Fruit fly (Drosophila melanogaster) whole organism, embryonic: ENCODE measurements around the gene CG42237.

ENCODE experiments used
- Atf3 ChIP-seq: fragments of 200-800 bp; sonication (Bioruptor generic); optimal IDR thresholded peaks from 3 replicates; lab custom pipeline; 2016; ENCODE audit warnings: missing biosample characterization, missing genetic modification characterization
- BEAF-32 ChIP-seq: fragments of 200-800 bp; sonication (Bioruptor generic); optimal IDR thresholded peaks from 3 replicates; lab custom pipeline; 2017; ENCODE audit warnings: missing biosample characterization, missing genetic modification characterization, mild to moderate bottlenecking, moderate library complexity, missing genetic modification reagents
- CG10979 ChIP-seq: fragments of 200-800 bp; sonication (Bioruptor generic); optimal IDR thresholded peaks from 2 replicates; lab custom pipeline; 2018; ENCODE audit warnings: missing biosample characterization, mild to moderate bottlenecking, missing genetic modification characterization, moderate library complexity
- CG12071 ChIP-seq: fragments of 200-800 bp; sonication (Bioruptor generic); optimal IDR thresholded peaks from 3 replicates; lab custom pipeline; 2018; ENCODE audit warnings: missing biosample characterization, mild to moderate bottlenecking, missing genetic modification characterization
- CG16813 ChIP-seq: fragments of 200-800 bp; sonication (Bioruptor generic); IDR thresholded peaks from 3 replicates; pipeline ENCODE4 v1.3.6; 2022; ENCODE audit warnings: missing biosample characterization, missing genetic modification characterization; ENCODE audit not compliant: partially characterized antibody
- CG17385 ChIP-seq: fragments of 200-800 bp; sonication (Bioruptor generic); optimal IDR thresholded peaks from 3 replicates; lab custom pipeline; 2018; ENCODE audit warnings: missing biosample characterization, mild to moderate bottlenecking, missing genetic modification characterization
- CG2129 ChIP-seq: fragments of 200-800 bp; sonication (Bioruptor generic); IDR thresholded peaks from 2 replicates; pipeline ENCODE4 v1.3.6; 2022; ENCODE audit warnings: missing biosample characterization, missing genetic modification characterization; ENCODE audit not compliant: partially characterized antibody
- CG3995 ChIP-seq: fragments of 200-800 bp; sonication (Bioruptor generic); optimal IDR thresholded peaks from 3 replicates; lab custom pipeline; 2016; ENCODE audit warnings: missing biosample characterization, missing genetic modification characterization
- CG42726 ChIP-seq: fragments of 200-800 bp; sonication (Bioruptor generic); IDR thresholded peaks from 2 replicates; pipeline ENCODE4 v1.3.6; 2022; ENCODE audit warnings: missing biosample characterization, missing genetic modification characterization; ENCODE audit not compliant: partially characterized antibody
- CG6791 ChIP-seq: fragments of 200-800 bp; sonication (Bioruptor generic); IDR thresholded peaks from 3 replicates; pipeline ENCODE4 v1.3.6; 2022; ENCODE audit warnings: missing biosample characterization, missing genetic modification characterization; ENCODE audit not compliant: partially characterized antibody
- CG7963 ChIP-seq: fragments of 200-800 bp; sonication (Bioruptor generic); IDR thresholded peaks from 3 replicates; pipeline ENCODE4 v1.3.6; 2022; ENCODE audit warnings: missing biosample characterization, missing genetic modification characterization; ENCODE audit not compliant: partially characterized antibody
- CG8765 ChIP-seq: fragments of 200-800 bp; sonication (Bioruptor generic); IDR thresholded peaks from 2 replicates; pipeline ENCODE4 v1.3.6; 2022; ENCODE audit warnings: missing biosample characterization, missing genetic modification characterization
- Dll ChIP-seq: fragments of 200-800 bp; sonication (Bioruptor generic); IDR thresholded peaks from 4 replicates; pipeline ENCODE4 v1.3.6; 2022; ENCODE audit warnings: missing biosample characterization, missing genetic modification characterization; ENCODE audit not compliant: partially characterized antibody
- Doc3 ChIP-seq: fragments of 200-800 bp; sonication (Bioruptor generic); IDR thresholded peaks from 3 replicates; pipeline ENCODE4 v1.3.6; 2022; ENCODE audit warnings: missing biosample characterization, missing genetic modification characterization; ENCODE audit not compliant: partially characterized antibody
- Dp ChIP-seq: fragments of 200-800 bp; sonication (Bioruptor generic); optimal IDR thresholded peaks from 2 replicates; lab custom pipeline; 2018; ENCODE audit warnings: missing biosample characterization, mild to moderate bottlenecking, missing genetic modification characterization, moderate library complexity
- Dref ChIP-seq: fragments of 200-800 bp; sonication (Bioruptor generic); IDR thresholded peaks from 2 replicates; pipeline ENCODE4 v1.3.6; 2022; ENCODE audit warnings: missing biosample characterization, missing genetic modification characterization
- Ets97D ChIP-seq: fragments of 200-800 bp; sonication (Bioruptor generic); optimal IDR thresholded peaks from 3 replicates; lab custom pipeline; 2016; ENCODE audit warnings: missing biosample characterization, missing genetic modification characterization
- HLH4C ChIP-seq: fragments of 200-800 bp; sonication (Bioruptor generic); IDR thresholded peaks from 3 replicates; pipeline ENCODE4 v1.3.6; 2022; ENCODE audit warnings: missing biosample characterization, missing genetic modification characterization; ENCODE audit not compliant: partially characterized antibody
- HmgZ ChIP-seq: fragments of 200-800 bp; sonication (Bioruptor generic); optimal IDR thresholded peaks from 2 replicates; lab custom pipeline; 2018; ENCODE audit warnings: missing biosample characterization, mild to moderate bottlenecking, missing genetic modification characterization
- MBD-R2 ChIP-seq: fragments of 200-800 bp; sonication (Bioruptor generic); IDR thresholded peaks from 2 replicates; pipeline ENCODE4 v1.3.6; 2022; ENCODE audit warnings: missing biosample characterization, missing genetic modification characterization
- Max ChIP-seq: fragments of 200-800 bp; sonication (Bioruptor generic); optimal IDR thresholded peaks from 2 replicates; lab custom pipeline; 2016; ENCODE audit warnings: missing biosample characterization, mild to moderate bottlenecking, missing genetic modification characterization
- Med ChIP-seq: fragments of 200-800 bp; sonication (Bioruptor generic); peaks from one replicate; lab custom pipeline; 2016; ENCODE audit warnings: missing biosample characterization, missing genetic modification characterization, mild to moderate bottlenecking, inconsistent platforms, moderate library complexity
- Myb ChIP-seq: fragments of 200-800 bp; sonication (Bioruptor generic); optimal IDR thresholded peaks from 2 replicates; lab custom pipeline; 2016; ENCODE audit warnings: missing biosample characterization, missing genetic modification characterization
- Nf-YB ChIP-seq: fragments of 200-800 bp; sonication (Bioruptor generic); optimal IDR thresholded peaks from 3 replicates; lab custom pipeline; 2019; ENCODE audit warnings: missing biosample characterization, mild to moderate bottlenecking, missing genetic modification characterization, moderate library complexity
- Opbp ChIP-seq: fragments of 200-800 bp; sonication (Bioruptor generic); IDR thresholded peaks from 3 replicates; pipeline ENCODE4 v1.3.6; 2022; ENCODE audit warnings: missing biosample characterization, missing genetic modification characterization; ENCODE audit not compliant: partially characterized antibody
- Scr ChIP-seq: fragments of 200-800 bp; sonication (Bioruptor generic); IDR thresholded peaks from 2 replicates; pipeline ENCODE4 v1.3.6; 2022; ENCODE audit warnings: missing biosample characterization, missing genetic modification characterization; ENCODE audit not compliant: partially characterized antibody
- Side ChIP-seq: fragments of 200-800 bp; sonication (Bioruptor generic); optimal IDR thresholded peaks from 2 replicates; lab custom pipeline; 2016; ENCODE audit warnings: missing biosample characterization, missing genetic modification characterization
- Sin3A ChIP-seq: fragments of >200 bp; optimal IDR thresholded peaks from 2 replicates; lab custom pipeline; 2018
- amos ChIP-seq: fragments of 200-800 bp; sonication (Bioruptor generic); IDR thresholded peaks from 2 replicates; pipeline ENCODE4 v1.3.6; 2022; ENCODE audit warnings: missing biosample characterization, missing genetic modification characterization; ENCODE audit not compliant: partially characterized antibody
- bab2 ChIP-seq: fragments of 200-800 bp; sonication (Bioruptor generic); optimal IDR thresholded peaks from 2 replicates; lab custom pipeline; 2016; ENCODE audit warnings: missing biosample characterization, missing genetic modification characterization
- bbx ChIP-seq: fragments of 200-800 bp; sonication (Bioruptor generic); IDR thresholded peaks from 2 replicates; pipeline ENCODE4 v1.3.6; 2022; ENCODE audit warnings: missing biosample characterization, missing genetic modification characterization; ENCODE audit not compliant: partially characterized antibody
- cad ChIP-seq: fragments of >200 bp; optimal IDR thresholded peaks from 2 replicates; lab custom pipeline; 2017; ENCODE audit warnings: missing biosample characterization, missing genetic modification characterization
- cg ChIP-seq: fragments of 200-800 bp; sonication (Bioruptor generic); optimal IDR thresholded peaks from 3 replicates; lab custom pipeline; 2019; ENCODE audit warnings: missing biosample characterization, mild to moderate bottlenecking, missing genetic modification characterization, moderate library complexity
- chif ChIP-seq, 2 experiments: fragments of 200-800 bp; sonication (Bioruptor generic); optimal IDR thresholded peaks; 3 replicates each; lab custom pipeline; 2016; ENCODE audit warnings: missing biosample characterization in 2 of 2, missing genetic modification characterization in 2 of 2
- chinmo ChIP-seq: fragments of 200-800 bp; sonication (Bioruptor generic); IDR thresholded peaks from 4 replicates; pipeline ENCODE4 v1.3.6; 2022; ENCODE audit warnings: missing biosample characterization, missing genetic modification characterization; ENCODE audit not compliant: partially characterized antibody
- danr ChIP-seq: fragments of 200-800 bp; sonication (Bioruptor generic); IDR thresholded peaks from 2 replicates; pipeline ENCODE4 v1.3.6; 2022; ENCODE audit warnings: missing biosample characterization, missing genetic modification characterization
- dati ChIP-seq: fragments of 200-800 bp; sonication (Bioruptor generic); IDR thresholded peaks from 2 replicates; pipeline ENCODE4 v1.3.6; 2022; ENCODE audit warnings: missing biosample characterization, missing genetic modification characterization
- dpn ChIP-seq, 2 experiments: fragments of 200-800 bp; sonication (Bioruptor generic); optimal IDR thresholded peaks; 3 replicates each; lab custom pipeline; 2016; ENCODE audit warnings: missing biosample characterization in 2 of 2, missing genetic modification characterization in 2 of 2
- ftz-f1 ChIP-seq: fragments of 200-800 bp; sonication (Bioruptor generic); optimal IDR thresholded peaks from 2 replicates; lab custom pipeline; 2016; ENCODE audit warnings: missing biosample characterization, missing genetic modification characterization
- gcm2 ChIP-seq: fragments of 200-800 bp; sonication (Bioruptor generic); optimal IDR thresholded peaks from 2 replicates; lab custom pipeline; 2016; ENCODE audit warnings: missing biosample characterization, missing genetic modification characterization
- gfzf ChIP-seq: fragments of 200-800 bp; sonication (Bioruptor generic); optimal IDR thresholded peaks from 2 replicates; lab custom pipeline; 2016; ENCODE audit warnings: missing biosample characterization, mild to moderate bottlenecking, missing genetic modification characterization, moderate library complexity
- hbn ChIP-seq: fragments of 200-800 bp; sonication (Bioruptor generic); IDR thresholded peaks from 2 replicates; pipeline ENCODE4 v1.3.6; 2022; ENCODE audit warnings: missing biosample characterization, missing genetic modification characterization; ENCODE audit not compliant: partially characterized antibody
- knrl ChIP-seq: fragments of 200-800 bp; sonication (Bioruptor generic); IDR thresholded peaks from 3 replicates; pipeline ENCODE4 v1.3.6; 2022; ENCODE audit warnings: missing biosample characterization, missing genetic modification characterization; ENCODE audit not compliant: partially characterized antibody
- mld ChIP-seq: fragments of 200-800 bp; sonication (Bioruptor generic); IDR thresholded peaks from 3 replicates; pipeline ENCODE4 v1.3.6; 2022; ENCODE audit warnings: missing biosample characterization, missing genetic modification characterization; ENCODE audit not compliant: partially characterized antibody
- phol ChIP-seq: fragments of 200-800 bp; sonication (Bioruptor generic); optimal IDR thresholded peaks from 3 replicates; lab custom pipeline; 2018; ENCODE audit warnings: missing biosample characterization, mild to moderate bottlenecking, missing genetic modification characterization, moderate library complexity
- slbo ChIP-seq: fragments of 200-800 bp; sonication (Bioruptor generic); IDR thresholded peaks from 2 replicates; pipeline ENCODE4 v1.3.6; 2022; ENCODE audit warnings: missing biosample characterization, missing genetic modification characterization
- stwl ChIP-seq: fragments of 200-800 bp; sonication (Bioruptor generic); optimal IDR thresholded peaks from 3 replicates; lab custom pipeline; 2018; ENCODE audit warnings: missing biosample characterization, mild to moderate bottlenecking, missing genetic modification characterization, moderate library complexity
- tio ChIP-seq: fragments of 200-800 bp; sonication (Bioruptor generic); optimal IDR thresholded peaks from 2 replicates; lab custom pipeline; 2017; ENCODE audit warnings: missing biosample characterization, missing genetic modification characterization, inconsistent platforms
- zen2 ChIP-seq: fragments of 200-800 bp; sonication (Bioruptor generic); IDR thresholded peaks from 3 replicates; pipeline ENCODE4 v1.3.6; 2022; ENCODE audit warnings: missing biosample characterization, missing genetic modification characterization; ENCODE audit not compliant: partially characterized antibody

CG42237 gene

DNA sequence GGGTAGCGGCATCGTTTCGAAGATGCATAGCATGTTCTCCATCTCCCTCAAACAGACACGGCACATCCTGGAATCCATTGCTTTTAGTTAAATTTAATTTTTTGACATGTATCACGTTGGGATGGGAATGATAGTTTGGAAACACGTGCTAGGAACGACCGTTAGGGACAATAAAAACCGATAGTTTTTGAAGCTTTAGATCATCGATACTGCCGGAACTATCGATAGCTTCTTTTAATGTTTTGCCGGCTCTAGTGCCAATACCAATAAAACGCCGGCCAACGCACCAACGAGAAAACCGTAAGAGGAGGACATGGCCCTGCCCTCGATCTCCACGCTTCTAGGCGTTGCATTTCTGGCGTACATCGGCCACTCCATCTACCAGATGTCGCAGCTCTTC is 39.9 kb downstream of the CG42237 start, which contains the start of the genes CG4318 and CG4332 (continued):
- TF ChIP-seq Nf-YB (no peak), gfzf (GFP tag; lab: Kevin White, UChicago) (no peak), CG7963 (peak; percentile 68), zen2 (GFP tag; lab: Robert Waterston, UW) (peak; percentile 90), CG6791 (GFP tag; lab: Robert Waterston, UW) (peak; percentile 90), Scr (GFP tag; lab: Robert Waterston, UW) (peak; percentile 87), CG16813 (GFP tag; lab: Robert Waterston, UW) (peak; percentile 85), gcm2 (GFP tag; lab: Kevin White, UChicago) (no peak), amos (GFP tag; lab: Robert Waterston, UW) (peak; percentile 89), Max (GFP tag; lab: Kevin White, UChicago) (peak; percentile 44), Myb (GFP tag; lab: Kevin White, UChicago) (peak; percentile 92), CG10979 (tag; lab: Kevin White, UChicago) (no peak), HLH4C (GFP tag; lab: Robert Waterston, UW) (peak; percentile 81), BEAF-32 (GFP tag; lab: Kevin White, UChicago) (peak; percentile 79), CG12071 (GFP tag; lab: Kevin White, UChicago) (no peak), bbx (GFP tag; lab: Robert Waterston, UW) (peak; percentile 94), stwl (tag; lab: Kevin White, UChicago) (peak; percentile 59), Doc3 (GFP tag; lab: Robert Waterston, UW) (peak; percentile 87), tio (GFP tag; lab: Kevin White, UChicago) (no peak), knrl (GFP tag; lab: Robert Waterston, UW) (peak; percentile 84), Dref (GFP tag; lab: Robert Waterston, UW) (peak; percentile 82), Med (peak; percentile 78), Opbp (GFP tag; lab: Robert Waterston, UW) (peak; percentile 89), hbn (peak; percentile 82), slbo (GFP tag; lab: Robert Waterston, UW) (0 out of 2 replicates have a peak, but pooled peaks have one; percentile 14), cg (GFP tag; lab: Kevin White, UChicago) (peak; percentile 33), CG3995 (GFP tag; lab: Kevin White, UChicago) (peak; percentile 36), phol (tag; lab: Kevin White, UChicago) (peak; percentile 30), MBD-R2 (GFP tag; lab: Robert Waterston, UW) (peak; percentile 87), Side (GFP tag; lab: Kevin White, UChicago) (no peak), CG17385 (GFP tag; lab: Kevin White, UChicago) (no peak), Ets97D (GFP tag; lab: Kevin White, UChicago) (peak; percentile 40), chif (GFP tag; optimal IDR thresholded peaks at IDR 0.05; lab: Kevin White, UChicago) (no peak), chinmo (peak; percentile 85; the same call in 1 of the 4 replicates), bab2 (GFP tag; lab: Kevin White, UChicago) (no peak), cad (GFP tag; lab: Kevin White, UChicago) (no peak), Sin3A (lab: Kevin White, UChicago) (peak; percentile 38), ftz-f1 (GFP tag; lab: Kevin White, UChicago) (peak; percentile 2), CG8765 (no peak), dpn (GFP tag; optimal IDR thresholded peaks at IDR 0.05; lab: Kevin White, UChicago) (no peak), CG2129 (GFP tag; lab: Robert Waterston, UW) (peak; percentile 59; the same call in 1 of the 2 replicates), mld (GFP tag; lab: Robert Waterston, UW) (peak; percentile 83), Dll (peak; percentile 90), danr (GFP tag; lab: Robert Waterston, UW) (no peak), CG42726 (peak; percentile 84), HmgZ (tag; lab: Kevin White, UChicago) (peak; percentile 21), dati (no peak), Atf3 (GFP tag; lab: Kevin White, UChicago) (no peak), Dp (GFP tag; lab: Kevin White, UChicago) (peak; percentile 22)
